Fruit fly (Drosophila melanogaster) whole organism, embryonic: ENCODE data around the gene mora.

Experiments used
- Aef1 ChIP-seq: fragments of 200-800 bp; sonication (Bioruptor generic); IDR thresholded peaks from 3 replicates; pipeline ENCODE4 v1.3.6; 2022; ENCODE audit warnings: missing biosample characterization, missing genetic modification characterization
- Atf-2 ChIP-seq: fragments of 200-800 bp; sonication (Bioruptor generic); optimal IDR thresholded peaks from 2 replicates; lab custom pipeline; 2016; ENCODE audit warnings: missing biosample characterization, missing genetic modification characterization
- BtbVII ChIP-seq: fragments of 200-800 bp; sonication (Bioruptor generic); optimal IDR thresholded peaks from 3 replicates; lab custom pipeline; 2017; ENCODE audit warnings: missing biosample characterization, mild to moderate bottlenecking, missing genetic modification characterization
- Bteb2 ChIP-seq: fragments of 200-800 bp; sonication (Bioruptor generic); optimal IDR thresholded peaks from 2 replicates; lab custom pipeline; 2016; ENCODE audit warnings: missing biosample characterization, missing genetic modification characterization
- CG10274 ChIP-seq: fragments of 200-800 bp; sonication (Bioruptor generic); optimal IDR thresholded peaks from 3 replicates; lab custom pipeline; 2017; ENCODE audit warnings: missing biosample characterization, mild to moderate bottlenecking, missing genetic modification characterization
- CG12744 ChIP-seq: fragments of 200-800 bp; sonication (Bioruptor generic); optimal IDR thresholded peaks from 2 replicates; lab custom pipeline; 2016; ENCODE audit warnings: missing biosample characterization, missing genetic modification characterization
- CG14014 ChIP-seq: fragments of 200-800 bp; sonication (Bioruptor generic); IDR thresholded peaks from 2 replicates; pipeline ENCODE4 v1.3.6; 2022; ENCODE audit warnings: missing biosample characterization, missing genetic modification characterization
- CG15073 ChIP-seq: fragments of 200-800 bp; sonication (Bioruptor generic); optimal IDR thresholded peaks from 2 replicates; lab custom pipeline; 2016; ENCODE audit warnings: missing biosample characterization, missing genetic modification characterization
- CG15601 ChIP-seq: fragments of 200-800 bp; sonication (Bioruptor generic); optimal IDR thresholded peaks from 3 replicates; lab custom pipeline; 2019; ENCODE audit warnings: missing biosample characterization, mild to moderate bottlenecking, missing genetic modification characterization, moderate library complexity
- CG15696 ChIP-seq: fragments of 200-800 bp; sonication (Bioruptor generic); optimal IDR thresholded peaks from 2 replicates; lab custom pipeline; 2019; ENCODE audit warnings: missing biosample characterization, mild to moderate bottlenecking, missing genetic modification characterization, moderate library complexity
- CG1603 ChIP-seq: fragments of 200-800 bp; sonication (Bioruptor generic); optimal IDR thresholded peaks from 2 replicates; lab custom pipeline; 2019; ENCODE audit warnings: missing biosample characterization, mild to moderate bottlenecking, missing genetic modification characterization, moderate library complexity
- CG17328 ChIP-seq: fragments of 200-800 bp; sonication (Bioruptor generic); IDR thresholded peaks from 2 replicates; pipeline ENCODE4 v1.3.6; 2022; ENCODE audit warnings: missing biosample characterization, missing genetic modification characterization
- CG18011 ChIP-seq: fragments of 200-800 bp; sonication (Bioruptor generic); optimal IDR thresholded peaks from 2 replicates; lab custom pipeline; 2017; ENCODE audit warnings: missing biosample characterization, missing genetic modification characterization, mild to moderate bottlenecking, moderate library complexity, missing genotype
- CG34224 ChIP-seq: fragments of 200-800 bp; sonication (Bioruptor generic); IDR thresholded peaks from 3 replicates; pipeline ENCODE4 v1.3.6; 2022; ENCODE audit warnings: missing biosample characterization, missing genetic modification characterization; ENCODE audit not compliant: partially characterized antibody
- CG42726 ChIP-seq: fragments of 200-800 bp; sonication (Bioruptor generic); IDR thresholded peaks from 2 replicates; pipeline ENCODE4 v1.3.6; 2022; ENCODE audit warnings: missing biosample characterization, missing genetic modification characterization; ENCODE audit not compliant: partially characterized antibody
- CG4820 ChIP-seq: fragments of 200-800 bp; sonication (Bioruptor generic); optimal IDR thresholded peaks from 3 replicates; lab custom pipeline; 2016; ENCODE audit warnings: missing biosample characterization, missing genetic modification characterization
- CG7271 ChIP-seq: fragments of 200-800 bp; sonication (Bioruptor generic); optimal IDR thresholded peaks from 2 replicates; lab custom pipeline; 2018; ENCODE audit warnings: missing biosample characterization, mild to moderate bottlenecking, missing genetic modification characterization, moderate library complexity
- CG7928 ChIP-seq: fragments of 200-800 bp; sonication (Bioruptor generic); optimal IDR thresholded peaks from 2 replicates; lab custom pipeline; 2017; ENCODE audit warnings: missing biosample characterization, mild to moderate bottlenecking, missing genetic modification characterization
- CG8478 ChIP-seq: fragments of >200 bp; optimal IDR thresholded peaks from 2 replicates; lab custom pipeline; 2018
- CG9797 ChIP-seq: fragments of 200-800 bp; sonication (Bioruptor generic); optimal IDR thresholded peaks from 3 replicates; lab custom pipeline; 2018; ENCODE audit warnings: missing biosample characterization, mild to moderate bottlenecking, missing genetic modification characterization
- CrebB ChIP-seq: fragments of 200-800 bp; sonication (Bioruptor generic); optimal IDR thresholded peaks from 3 replicates; lab custom pipeline; 2018; ENCODE audit warnings: missing biosample characterization, mild to moderate bottlenecking, missing genetic modification characterization
- Dref ChIP-seq: fragments of 200-800 bp; sonication (Bioruptor generic); IDR thresholded peaks from 2 replicates; pipeline ENCODE4 v1.3.6; 2022; ENCODE audit warnings: missing biosample characterization, missing genetic modification characterization
- E2f1 ChIP-seq: fragments of 200-800 bp; sonication (Bioruptor generic); IDR thresholded peaks from 2 replicates; pipeline ENCODE4 v1.3.6; 2022; ENCODE audit warnings: missing biosample characterization, missing genetic modification characterization
- Hmx ChIP-seq: fragments of 200-800 bp; sonication (Bioruptor generic); optimal IDR thresholded peaks from 2 replicates; lab custom pipeline; 2016; ENCODE audit warnings: missing biosample characterization, missing genetic modification characterization
- Jarid2 ChIP-seq: fragments of 200-800 bp; sonication (Bioruptor generic); optimal IDR thresholded peaks from 3 replicates; lab custom pipeline; 2017; ENCODE audit warnings: mild to moderate bottlenecking, missing biosample characterization, missing genetic modification reagents, missing genetic modification characterization
- Kr ChIP-seq: fragments of 200-800 bp; sonication (Bioruptor generic); optimal IDR thresholded peaks from 2 replicates; lab custom pipeline; 2017; ENCODE audit warnings: missing biosample characterization, mild to moderate bottlenecking, missing genetic modification characterization
- Myb ChIP-seq: fragments of 200-800 bp; sonication (Bioruptor generic); optimal IDR thresholded peaks from 2 replicates; lab custom pipeline; 2016; ENCODE audit warnings: missing biosample characterization, missing genetic modification characterization
- NC2β ChIP-seq: fragments of 200-800 bp; sonication (Bioruptor generic); optimal IDR thresholded peaks from 2 replicates; lab custom pipeline; 2016; ENCODE audit warnings: missing biosample characterization, missing genetic modification characterization
- NFAT ChIP-seq: fragments of 200-800 bp; sonication (Bioruptor generic); IDR thresholded peaks from 2 replicates; pipeline ENCODE4 v1.3.6; 2022; ENCODE audit warnings: missing biosample characterization, missing genetic modification characterization
- Rfx ChIP-seq: fragments of 200-800 bp; sonication (Bioruptor generic); IDR thresholded peaks from 2 replicates; pipeline ENCODE4 v1.3.6; 2022; ENCODE audit warnings: missing biosample characterization, missing genetic modification characterization
- Stat92E ChIP-seq, 3 experiments: fragments of >200 bp in 2 of 3; fragments of 200-800 bp in 1 of 3; sonication (Bioruptor generic) in 1 of 3; optimal IDR thresholded peaks; 2 replicates each; lab custom pipeline; 2017 to 2019; ENCODE audit warnings: missing biosample characterization in 3 of 3, missing genetic modification characterization in 3 of 3, mild to moderate bottlenecking in 1 of 3, moderate library complexity in 1 of 3
- Taf1 ChIP-seq: fragments of 200-800 bp; sonication (Bioruptor generic); IDR thresholded peaks from 2 replicates; pipeline ENCODE4 v1.3.6; 2022; ENCODE audit warnings: missing biosample characterization, missing genetic modification characterization
- ash1 ChIP-seq: fragments of 200-800 bp; sonication (Bioruptor generic); optimal IDR thresholded peaks from 2 replicates; lab custom pipeline; 2018; ENCODE audit warnings: missing biosample characterization, mild to moderate bottlenecking, missing genetic modification characterization
- da ChIP-seq: fragments of 200-800 bp; sonication (Bioruptor generic); optimal IDR thresholded peaks from 2 replicates; lab custom pipeline; 2016; ENCODE audit warnings: missing biosample characterization, missing genetic modification characterization
- esg ChIP-seq: fragments of 200-800 bp; sonication (Bioruptor generic); conservative IDR thresholded peaks from 2 replicates; pipeline ENCODE4 v1.3.6; 2022; ENCODE audit warnings: missing biosample characterization, missing genetic modification characterization
- fd96Cb ChIP-seq: fragments of 200-800 bp; sonication (Bioruptor generic); optimal IDR thresholded peaks from 2 replicates; lab custom pipeline; 2018; ENCODE audit warnings: missing biosample characterization, mild to moderate bottlenecking, missing genetic modification characterization, moderate library complexity
- gce ChIP-seq: fragments of 200-800 bp; sonication (Bioruptor generic); IDR thresholded peaks from 3 replicates; pipeline ENCODE4 v1.3.6; 2022; ENCODE audit warnings: missing biosample characterization, missing genetic modification characterization
- grn ChIP-seq: fragments of 200-800 bp; sonication (Bioruptor generic); optimal IDR thresholded peaks from 3 replicates; lab custom pipeline; 2017; ENCODE audit warnings: missing biosample characterization, missing genetic modification characterization
- gsb-n ChIP-seq: fragments of 200-800 bp; sonication (Bioruptor generic); optimal IDR thresholded peaks from 3 replicates; lab custom pipeline; 2018; ENCODE audit warnings: missing biosample characterization, mild to moderate bottlenecking, missing genetic modification characterization
- hth ChIP-seq: fragments of >200 bp; optimal IDR thresholded peaks from 2 replicates; lab custom pipeline; 2017; ENCODE audit warnings: inconsistent platforms
- lbe ChIP-seq: fragments of 200-800 bp; sonication (Bioruptor generic); optimal IDR thresholded peaks from 2 replicates; lab custom pipeline; 2016; ENCODE audit warnings: missing biosample characterization, mild to moderate bottlenecking, missing genetic modification characterization
- lov ChIP-seq, 2 experiments: fragments of 200-800 bp in 1 of 2; fragments of >200 bp in 1 of 2; sonication (Bioruptor generic) in 1 of 2; IDR thresholded peaks in 1 of 2; optimal IDR thresholded peaks in 1 of 2; 2 replicates in 1 of 2; 3 replicates in 1 of 2; pipeline versions ENCODE4 v1.3.6 to Lab custom; 2017 to 2022; ENCODE audit warnings: missing biosample characterization in 1 of 2, missing genetic modification characterization in 1 of 2
- nerfin-1 ChIP-seq: fragments of 200-800 bp; sonication (Bioruptor generic); optimal IDR thresholded peaks from 3 replicates; lab custom pipeline; 2019; ENCODE audit warnings: missing biosample characterization, mild to moderate bottlenecking, missing genetic modification characterization, moderate library complexity
- pb ChIP-seq: fragments of 200-800 bp; sonication (Bioruptor generic); optimal IDR thresholded peaks from 3 replicates; lab custom pipeline; 2016; ENCODE audit warnings: missing biosample characterization, missing genetic modification characterization
- peb ChIP-seq: fragments of 200-800 bp; sonication (Bioruptor generic); IDR thresholded peaks from 2 replicates; pipeline ENCODE4 v1.3.6; 2022; ENCODE audit warnings: missing biosample characterization, missing genetic modification characterization
- scrt ChIP-seq: fragments of 200-800 bp; sonication (Bioruptor generic); optimal IDR thresholded peaks from 2 replicates; lab custom pipeline; 2018; ENCODE audit warnings: missing biosample characterization, mild to moderate bottlenecking, missing genetic modification characterization, moderate library complexity
- sisA ChIP-seq: fragments of 200-800 bp; sonication (Bioruptor generic); IDR thresholded peaks from 2 replicates; pipeline ENCODE4 v1.3.6; 2022; ENCODE audit warnings: missing biosample characterization, missing genetic modification characterization
- slou ChIP-seq: fragments of 200-800 bp; sonication (Bioruptor generic); optimal IDR thresholded peaks from 3 replicates; lab custom pipeline; 2016; ENCODE audit warnings: missing biosample characterization, missing genetic modification characterization
- tap ChIP-seq: fragments of 200-800 bp; optimal IDR thresholded peaks from 3 replicates; lab custom pipeline; 2019; ENCODE audit warnings: missing biosample characterization, mild to moderate bottlenecking, missing genetic modification characterization, moderate library complexity
- tgo ChIP-seq: fragments of 200-800 bp; sonication (Bioruptor generic); IDR thresholded peaks from 3 replicates; pipeline ENCODE4 v1.3.6; 2022; ENCODE audit warnings: missing biosample characterization, missing genetic modification characterization
- unc-4 ChIP-seq: fragments of 200-800 bp; sonication (Bioruptor generic); IDR thresholded peaks from 2 replicates; pipeline ENCODE4 v1.3.6; 2022; ENCODE audit warnings: missing biosample characterization, missing genetic modification characterization; ENCODE audit not compliant: partially characterized antibody
- usp ChIP-seq: fragments of >200 bp; optimal IDR thresholded peaks from 2 replicates; lab custom pipeline; 2017; ENCODE audit warnings: missing biosample characterization, missing genetic modification characterization

The mora gene

dm6 chr3R:24226744-24227143 lies 40.6 kb downstream of the mora start, which contains the start of the genes Spps and CG13609 (continued):
- no peak for TF ChIP-seq usp (GFP tag; lab: Kevin White, UChicago)
- TF ChIP-seq CG15073 (GFP tag; lab: Kevin White, UChicago): no peak
- TF ChIP-seq Myb (GFP tag; lab: Kevin White, UChicago): peak; percentile 95
- TF ChIP-seq CG15601: no peak
- TF ChIP-seq CG15696 (tag; lab: Kevin White, UChicago): no peak
- no peak for TF ChIP-seq BtbVII (GFP tag; lab: Kevin White, UChicago)
- no peak for TF ChIP-seq esg (GFP tag; lab: Robert Waterston, UW)
- no peak for TF ChIP-seq lbe (GFP tag; lab: Kevin White, UChicago)
- no peak for TF ChIP-seq Aef1
- no peak for TF ChIP-seq gsb-n
- TF ChIP-seq CG4820 (GFP tag; lab: Kevin White, UChicago): no peak
- TF ChIP-seq Stat92E (GFP tag; optimal IDR thresholded peaks at IDR 0.05; lab: Kevin White, UChicago): no peak
- no peak for TF ChIP-seq NFAT (GFP tag; lab: Robert Waterston, UW)
- TF ChIP-seq peb (GFP tag; lab: Robert Waterston, UW): no peak
- no peak for TF ChIP-seq lov (optimal IDR thresholded peaks at IDR 0.05; lab: Kevin White, UChicago)
- no peak for TF ChIP-seq lov (GFP tag; IDR thresholded peaks at IDR 0.05; lab: Robert Waterston, UW)
- TF ChIP-seq sisA (GFP tag; lab: Robert Waterston, UW): no peak
- TF ChIP-seq Hmx (GFP tag; lab: Kevin White, UChicago): no peak
- peak; percentile 65 for TF ChIP-seq grn (GFP tag; lab: Kevin White, UChicago)
- TF ChIP-seq scrt (GFP tag; lab: Kevin White, UChicago): no peak
- no peak for TF ChIP-seq tap (tag; lab: Kevin White, UChicago)
- TF ChIP-seq CG7928 (GFP tag; lab: Kevin White, UChicago): peak; percentile 74
- peak; percentile 99 for TF ChIP-seq CG34224 (GFP tag; lab: Robert Waterston, UW)
- no peak for TF ChIP-seq Bteb2 (GFP tag; lab: Kevin White, UChicago)
- 0 out of 2 replicates have a peak, but pooled peaks have one; percentile 13 for TF ChIP-seq CG17328 (GFP tag; lab: Robert Waterston, UW)
- TF ChIP-seq CG42726 (GFP tag; lab: Robert Waterston, UW): peak; percentile 92
- TF ChIP-seq nerfin-1 (tag; lab: Kevin White, UChicago): peak; percentile 53
- TF ChIP-seq CG18011 (GFP tag; lab: Kevin White, UChicago): no peak
- no peak for TF ChIP-seq ash1 (GFP tag; lab: Kevin White, UChicago)
- no peak for TF ChIP-seq CG14014
- TF ChIP-seq unc-4 (GFP tag; lab: Robert Waterston, UW): peak; percentile 83
- no peak for TF ChIP-seq CG10274
- peak; percentile 40 for TF ChIP-seq CrebB
- TF ChIP-seq tgo (GFP tag; lab: Robert Waterston, UW): no peak
- TF ChIP-seq Taf1 (GFP tag; lab: Robert Waterston, UW): no peak
- peak; percentile 66 for TF ChIP-seq Rfx (GFP tag; lab: Robert Waterston, UW)
- peak; percentile 43 for TF ChIP-seq CG9797 (GFP tag; lab: Kevin White, UChicago)
- TF ChIP-seq CG8478 (lab: Kevin White, UChicago): no peak
- TF ChIP-seq Atf-2 (GFP tag; lab: Kevin White, UChicago): no peak
- TF ChIP-seq CG1603 (tag; lab: Kevin White, UChicago): peak; percentile 85
- TF ChIP-seq E2f1 (GFP tag; lab: Robert Waterston, UW): no peak
- TF ChIP-seq Kr (GFP tag; lab: Kevin White, UChicago): no peak
- no peak for TF ChIP-seq hth (lab: Kevin White, UChicago)
- no peak for TF ChIP-seq CG7271
- peak; percentile 96 for TF ChIP-seq Dref (GFP tag; lab: Robert Waterston, UW)
- no peak for TF ChIP-seq slou (GFP tag; lab: Kevin White, UChicago)
- no peak for TF ChIP-seq da (GFP tag; lab: Kevin White, UChicago)
- TF ChIP-seq gce (GFP tag; lab: Robert Waterston, UW): no peak
- TF ChIP-seq CG12744 (GFP tag; lab: Kevin White, UChicago): no peak
- no peak for TF ChIP-seq fd96Cb
- no peak for TF ChIP-seq Jarid2 (GFP tag; lab: Kevin White, UChicago)
- TF ChIP-seq NC2β (GFP tag; lab: Kevin White, UChicago): peak; percentile 36
- no peak for TF ChIP-seq pb (GFP tag; lab: Kevin White, UChicago)
